Fruit fly (Drosophila melanogaster) S2 (cell line): ENCODE results near the gene Nazo.

ENCODE experiments used
- CG8478 ChIP-seq: fragments of >200 bp; optimal IDR thresholded peaks from 2 replicates; lab custom pipeline; 2018
- CTCF ChIP-seq, 2 experiments: fragments of >200 bp; optimal IDR thresholded peaks; 2 replicates each; lab custom pipeline; 2018

The Nazo gene

dm6 chr3R:8277494-8278293 lies 10.0 kb upstream of the Nazo start, which contains the start of gene ato:
TSS of gene ato (plus strand) at chr3R:8278052.
- TF ChIP-seq CG8478 (lab: Kevin White, UChicago) (no peak), CTCF (optimal IDR thresholded peaks at IDR 0.05; lab: Kevin White, UChicago) (no peak)

dm6 chr3R:8279970-8280369 lies 7.7 kb upstream of the Nazo start:
- TF ChIP-seq CTCF (optimal IDR thresholded peaks at IDR 0.05; lab: Kevin White, UChicago) (no peak), CG8478 (lab: Kevin White, UChicago) (no peak)

- no peak for TF ChIP-seq CTCF (optimal IDR thresholded peaks at IDR 0.05; lab: Kevin White, UChicago)
- no peak for TF ChIP-seq CG8478 (lab: Kevin White, UChicago)
These were observed 4.9 kb upstream of the Nazo start for dm6 chr3R:8282727-8283126.

dm6 chr3R:8284234-8284633 lies 3.4 kb upstream of the Nazo start:
- no peak for TF ChIP-seq CG8478 (lab: Kevin White, UChicago)
- no peak for TF ChIP-seq CTCF (optimal IDR thresholded peaks at IDR 0.05; lab: Kevin White, UChicago)

- TF ChIP-seq CG8478 (lab: Kevin White, UChicago) (no peak), CTCF (optimal IDR thresholded peaks at IDR 0.05; lab: Kevin White, UChicago) (no peak)
These were observed 1.8 kb upstream of the Nazo start for dm6 chr3R:8285727-8286344.

- TF ChIP-seq CG8478 (lab: Kevin White, UChicago): no peak
- no peak for TF ChIP-seq CTCF (optimal IDR thresholded peaks at IDR 0.05; lab: Kevin White, UChicago)
These were observed 1.1 kb downstream of the Nazo start for dm6 chr3R:8288790-8289189.

- TF ChIP-seq CG8478 (lab: Kevin White, UChicago) (no peak), CTCF (optimal IDR thresholded peaks at IDR 0.05; lab: Kevin White, UChicago) (no peak)
These were observed 2.8 kb downstream of the Nazo start, which contains the start of gene CG11672 for dm6 chr3R:8290478-8290877. TSS of gene CG11672 (minus strand) at chr3R:8290578.

- TF ChIP-seq CG8478 (lab: Kevin White, UChicago): no peak
- TF ChIP-seq CTCF (optimal IDR thresholded peaks at IDR 0.05; lab: Kevin White, UChicago): no peak
These were observed 3.3 kb downstream of the Nazo start, which contains the start of gene CG31464 for dm6 chr3R:8290940-8291339. TSS of gene CG31464 (plus strand) at chr3R:8291240.

dm6 chr3R:8292034-8292433 lies 4.4 kb downstream of the Nazo start, which contains the start of gene CG31463:
TSS of gene CG31463 (plus strand) at chr3R:8292335.
- TF ChIP-seq CTCF (optimal IDR thresholded peaks at IDR 0.05; lab: Kevin White, UChicago): no peak
- no peak for TF ChIP-seq CG8478 (lab: Kevin White, UChicago)

- TF ChIP-seq CTCF (optimal IDR thresholded peaks at IDR 0.05; lab: Kevin White, UChicago) (peak; percentile 70 to 78), CG8478 (lab: Kevin White, UChicago) (no peak)
These were observed 13.5 kb downstream of the Nazo start, which contains the start of the genes CG9626 and mRpL1 for dm6 chr3R:8300928-8301752. TSS of gene CG9626 (minus strand) at chr3R:8300978. TSS of gene mRpL1 (plus strand) at chr3R:8301440.

- TF ChIP-seq CG8478 (lab: Kevin White, UChicago) (no peak), CTCF (optimal IDR thresholded peaks at IDR 0.05; lab: Kevin White, UChicago) (no peak)
These were observed 16.2 kb downstream of the Nazo start, which contains the start of gene nac for dm6 chr3R:8303848-8304247. TSS of gene nac (minus strand) at chr3R:8304023.

- TF ChIP-seq CG8478 (lab: Kevin White, UChicago) (no peak), CTCF (optimal IDR thresholded peaks at IDR 0.05; lab: Kevin White, UChicago) (peak; percentile 34 to 63)
These were observed 17.4 kb downstream of the Nazo start, which contains the start of gene Sgt1 for dm6 chr3R:8305110-8305509. TSS of gene Sgt1 (minus strand) at chr3R:8305274.

- TF ChIP-seq CG8478 (lab: Kevin White, UChicago): no peak
- TF ChIP-seq CTCF (optimal IDR thresholded peaks at IDR 0.05; lab: Kevin White, UChicago): peak; percentile 20 to 50
These were observed 18.7 kb downstream of the Nazo start for dm6 chr3R:8306188-8306926.

- TF ChIP-seq CG8478 (lab: Kevin White, UChicago) (no peak), CTCF (optimal IDR thresholded peaks at IDR 0.05; lab: Kevin White, UChicago) (no peak)
These were observed 19.2 kb downstream of the Nazo start for dm6 chr3R:8306927-8307261.
